Worm (Caenorhabditis elegans): ENCODE data around the gene C18E9.2.

The C18E9.2 gene

DNA sequence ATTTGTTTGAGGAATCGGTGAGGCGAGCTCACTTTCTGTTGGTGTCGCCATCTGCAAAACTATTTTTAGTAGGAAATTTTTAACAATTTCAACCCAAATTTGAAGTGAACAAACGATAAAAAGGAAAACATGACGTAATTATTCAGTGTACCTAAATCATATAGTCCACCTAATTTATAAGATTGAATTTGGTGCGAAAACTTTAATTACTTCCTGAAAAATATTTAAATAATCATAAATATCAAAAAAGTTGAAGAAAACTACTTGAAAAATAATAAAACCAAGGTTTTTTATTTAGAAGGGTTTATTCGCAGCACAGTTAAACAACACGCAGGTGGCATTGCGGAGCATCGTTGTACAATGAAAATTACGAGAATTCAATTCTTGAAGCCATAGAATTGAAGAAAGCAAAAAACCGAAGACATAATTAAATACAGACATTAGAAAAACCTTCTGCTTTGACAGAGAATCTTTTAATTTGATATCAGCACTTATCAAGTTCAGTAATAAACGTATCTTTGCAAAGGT is 8.8 kb downstream of the C18E9.2 start, which contains the start of gene tomm-40:
tomm-40 (minus strand) TSS at position 51 of the 528 bp plus-strand sequence.
- TF ChIP-seq aly-1 (tag; optimal IDR thresholded peaks at IDR 0.05) (no peak), F13C5.2 (tag; optimal IDR thresholded peaks at IDR 0.05) (peak; percentile 47)

DNA sequence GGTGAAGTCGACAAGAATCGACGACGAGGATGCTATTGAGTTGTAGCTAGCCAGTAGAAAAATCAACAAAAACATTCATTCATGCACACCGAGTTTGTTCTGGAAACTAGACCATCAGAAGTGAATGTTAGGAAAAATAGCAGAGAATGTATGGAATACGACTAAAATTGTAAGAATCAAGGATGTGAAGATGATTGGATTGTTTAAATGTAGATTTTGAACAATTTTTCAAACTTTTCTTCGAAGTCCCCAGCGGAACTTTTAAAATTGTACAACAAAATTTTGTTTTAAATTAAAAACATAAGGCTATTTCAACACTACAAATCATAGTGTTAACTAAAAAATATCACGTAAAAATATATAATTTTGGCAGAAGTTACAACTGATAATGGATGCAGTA is 17.9 kb downstream of the C18E9.2 start, which contains the start of gene C18E9.7:
C18E9.7 (minus strand) TSS at position 101 of the 400 bp plus-strand sequence.
- TF ChIP-seq tbx-37 (GFP tag; conservative IDR thresholded peaks at IDR 0.05) (no peak), F13C5.2 (tag; optimal IDR thresholded peaks at IDR 0.05) (no peak), tbx-11 (GFP tag; IDR thresholded peaks at IDR 0.05) (no peak), ceh-36 (tag; optimal IDR thresholded peaks at IDR 0.05) (no peak), hmbx-1 (tag; optimal IDR thresholded peaks at IDR 0.05) (no peak), ama-1 (optimal IDR thresholded peaks at IDR 0.05) (no peak), pes-1 (GFP tag; IDR thresholded peaks at IDR 0.05) (no peak)

ce11 chrII:8987962-8988361 is 23.2 kb downstream of the C18E9.2 start, which contains the start of gene C18E9.8:
Gene C18E9.8, minus strand, starts transcription at chrII:8988062.
- TF ChIP-seq flt-1 (GFP tag; IDR thresholded peaks at IDR 0.05) = no peak
- TF ChIP-seq ceh-13 (GFP tag; optimal IDR thresholded peaks at IDR 0.05) = no peak
- no peak for TF ChIP-seq ceh-36 (tag; optimal IDR thresholded peaks at IDR 0.05)

DNA sequence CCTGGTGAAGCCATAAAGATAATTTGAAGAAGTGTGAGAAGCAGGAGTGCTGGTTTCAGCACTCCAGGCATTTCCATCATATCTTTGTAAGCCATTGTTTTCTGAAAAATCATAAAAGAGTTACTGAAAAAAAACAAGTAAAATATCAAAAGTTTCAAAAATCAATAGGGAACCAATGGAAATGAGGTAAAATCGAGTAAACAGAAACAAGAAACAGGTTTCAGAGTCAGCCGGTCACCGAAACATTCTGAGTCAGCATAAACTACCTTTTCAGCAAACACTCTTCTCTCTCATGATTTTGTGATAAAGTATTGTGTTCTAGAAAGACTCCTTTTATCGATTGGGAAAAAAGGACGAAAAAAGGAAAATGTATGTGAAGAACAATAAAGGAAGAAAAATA is 24.6 kb downstream of the C18E9.2 start, which contains the start of gene C18E9.9:
C18E9.9 (minus strand) TSS at position 101 of the 400 bp plus-strand sequence.
- TF ChIP-seq tbx-11 (GFP tag; IDR thresholded peaks at IDR 0.05) (no peak), ceh-13 (GFP tag; optimal IDR thresholded peaks at IDR 0.05) (no peak), aly-1 (tag; optimal IDR thresholded peaks at IDR 0.05) (no peak), scrt-1 (GFP tag; IDR thresholded peaks at IDR 0.05) (no peak), tbx-37 (GFP tag; conservative IDR thresholded peaks at IDR 0.05) (no peak), ets-7 (tag; optimal IDR thresholded peaks at IDR 0.05) (no peak), hmg-4 (GFP tag; optimal IDR thresholded peaks at IDR 0.05) (no peak), sea-1 (GFP tag; conservative IDR thresholded peaks at IDR 0.05) (no peak), hnd-1 (tag; optimal IDR thresholded peaks at IDR 0.05) (no peak), ceh-36 (tag; optimal IDR thresholded peaks at IDR 0.05) (no peak), pes-1 (GFP tag; IDR thresholded peaks at IDR 0.05) (no peak), flt-1 (GFP tag; IDR thresholded peaks at IDR 0.05) (no peak), F13C5.2 (tag; optimal IDR thresholded peaks at IDR 0.05) (no peak), tra-4 (tag; optimal IDR thresholded peaks at IDR 0.05) (no peak), hmbx-1 (tag; optimal IDR thresholded peaks at IDR 0.05) (no peak), ama-1 (optimal IDR thresholded peaks at IDR 0.05) (no peak), B0310.2 (tag; optimal IDR thresholded peaks at IDR 0.05) (no peak)

- TF ChIP-seq ama-1 (optimal IDR thresholded peaks at IDR 0.05) (no peak), ceh-36 (tag; optimal IDR thresholded peaks at IDR 0.05) (no peak)
These were observed 25.5 kb downstream of the C18E9.2 start for ce11 chrII:8990267-8990666.

DNA sequence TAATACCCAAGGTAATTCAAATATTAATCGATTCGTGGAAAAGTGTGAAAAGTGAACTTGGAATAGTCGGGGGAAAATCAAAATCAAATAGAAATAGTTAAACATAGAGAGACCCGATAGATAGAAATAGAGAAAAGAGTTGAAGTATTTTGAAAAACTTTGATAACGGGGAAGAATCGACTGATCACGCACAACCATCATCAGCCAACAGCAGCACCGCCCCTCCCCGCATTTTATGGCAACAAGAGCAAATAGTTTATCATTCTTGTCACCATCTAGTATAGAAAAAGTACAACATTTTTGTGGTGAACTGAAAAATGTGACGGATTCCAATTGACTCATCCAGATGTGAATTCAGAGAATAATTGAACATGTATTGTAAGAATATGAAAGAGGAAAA is 26.8 kb downstream of the C18E9.2 start:
- no peak for TF ChIP-seq flt-1 (GFP tag; IDR thresholded peaks at IDR 0.05)
- no peak for TF ChIP-seq scrt-1 (GFP tag; IDR thresholded peaks at IDR 0.05)
- no peak for TF ChIP-seq hnd-1 (tag; optimal IDR thresholded peaks at IDR 0.05)

ce11 chrII:8992780-8993179 is 28.0 kb downstream of the C18E9.2 start, which contains the start of gene ooc-5:
Gene ooc-5, plus strand, starts transcription at chrII:8993160.
- TF ChIP-seq tra-4 (tag; optimal IDR thresholded peaks at IDR 0.05) = no peak
- TF ChIP-seq B0310.2 (tag; optimal IDR thresholded peaks at IDR 0.05) = no peak
- TF ChIP-seq scrt-1 (GFP tag; IDR thresholded peaks at IDR 0.05) = no peak

ce11 chrII:8994336-8994735 is 29.5 kb downstream of the C18E9.2 start, which contains the start of gene F44G4.1:
Gene F44G4.1, plus strand, starts transcription at chrII:8994636.
- TF ChIP-seq F13C5.2 (tag; optimal IDR thresholded peaks at IDR 0.05) (no peak), flt-1 (GFP tag; IDR thresholded peaks at IDR 0.05) (no peak), tbx-37 (GFP tag; conservative IDR thresholded peaks at IDR 0.05) (no peak), B0310.2 (tag; optimal IDR thresholded peaks at IDR 0.05) (no peak), hmg-4 (GFP tag; optimal IDR thresholded peaks at IDR 0.05) (no peak)

ce11 chrII:8996064-8996463 is 31.3 kb downstream of the C18E9.2 start, which contains the start of gene ndub-2:
Gene ndub-2, plus strand, starts transcription at chrII:8996364.
- TF ChIP-seq tbx-37 (GFP tag; conservative IDR thresholded peaks at IDR 0.05) = no peak

DNA sequence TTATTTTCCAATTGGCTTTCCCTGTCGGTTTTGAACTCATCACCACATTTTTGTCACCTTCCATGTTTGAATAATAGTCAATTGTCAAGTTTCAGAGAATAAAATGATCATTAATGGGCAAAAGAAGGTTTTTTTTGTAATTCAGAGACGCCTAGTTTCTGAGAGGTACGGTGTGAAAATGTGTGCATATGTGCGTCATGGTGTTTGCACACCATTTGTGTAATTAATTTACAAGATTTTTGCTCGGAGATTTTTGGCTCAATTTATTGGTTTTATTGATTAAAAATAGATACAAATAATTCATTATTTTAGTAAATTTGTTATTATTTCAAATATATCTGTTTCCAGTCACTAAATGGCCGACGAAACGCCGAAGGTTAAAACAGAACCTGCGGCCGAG is 32.7 kb downstream of the C18E9.2 start, which contains the start of the genes F44G4.3 and tdp-1:
F44G4.3 (minus strand) TSS at position 184 of the 400 bp plus-strand sequence.
tdp-1 (plus strand) TSS at position 347 of the 400 bp plus-strand sequence.
- no peak for TF ChIP-seq ama-1 (optimal IDR thresholded peaks at IDR 0.05)
- TF ChIP-seq tbx-37 (GFP tag; conservative IDR thresholded peaks at IDR 0.05) = no peak
- TF ChIP-seq sea-1 (GFP tag; conservative IDR thresholded peaks at IDR 0.05) = no peak
- TF ChIP-seq hnd-1 (tag; optimal IDR thresholded peaks at IDR 0.05) = no peak
- no peak for TF ChIP-seq scrt-1 (GFP tag; IDR thresholded peaks at IDR 0.05)
- no peak for TF ChIP-seq ets-7 (tag; optimal IDR thresholded peaks at IDR 0.05)
- TF ChIP-seq tra-4 (tag; optimal IDR thresholded peaks at IDR 0.05) = no peak
